Worm (Caenorhabditis elegans) whole organism, young adult: ENCODE data around the gene acr-25.

Experiments used
- B0336.3 ChIP-seq: fragments of 200-800 bp; sonication (Bioruptor generic); IDR thresholded peaks from 2 replicates; pipeline ENCODE4 v1.3.6; 2022; ENCODE audit warnings: missing genetic modification characterization, missing compliant biosample characterization
- F33H1.4 ChIP-seq: fragments of 200-800 bp; sonication (Bioruptor generic); IDR thresholded peaks from 2 replicates; pipeline ENCODE4 v1.3.6; 2022; ENCODE audit warnings: missing genetic modification reagents, missing genetic modification characterization, missing compliant biosample characterization
- F49E8.2 ChIP-seq: sonication (generic microtip); optimal IDR thresholded peaks from 3 replicates; lab custom pipeline; 2017; ENCODE audit warnings: missing genetic modification characterization, mild to moderate bottlenecking, missing compliant biosample characterization, antibody characterized with exemption, moderate library complexity; ENCODE audit not compliant: insufficient read depth
- Y53G8AR.9 ChIP-seq: fragments of 200-800 bp; sonication (Bioruptor generic); conservative IDR thresholded peaks from 2 replicates; pipeline ENCODE4 v1.3.6; 2022; ENCODE audit warnings: missing genetic modification reagents, missing genetic modification characterization, missing compliant biosample characterization
- Y56A3A.18 ChIP-seq: fragments of 200-800 bp; sonication (Bioruptor generic); IDR thresholded peaks from 2 replicates; pipeline ENCODE4 v1.3.6; 2022; ENCODE audit warnings: missing genetic modification reagents, missing genetic modification characterization, missing compliant biosample characterization
- Y67H2A.10 ChIP-seq: fragments of 200-800 bp; sonication (Bioruptor generic); conservative IDR thresholded peaks from 2 replicates; pipeline ENCODE4 v1.3.6; 2022; ENCODE audit warnings: missing genetic modification reagents, missing genetic modification characterization, missing compliant biosample characterization
- Y79H2A.3 ChIP-seq: fragments of 200-800 bp; sonication (Bioruptor generic); conservative IDR thresholded peaks from 2 replicates; pipeline ENCODE4 v1.3.6; 2022; ENCODE audit warnings: missing genetic modification reagents, missing genetic modification characterization, missing compliant biosample characterization
- ama-1 ChIP-seq, 3 experiments: fragments of 150-350 bp in 1 of 3; sonication (generic microtip) in 2 of 3; optimal IDR thresholded peaks; 2 replicates each; lab custom pipeline; 2014 to 2018; ENCODE audit warnings: missing biosample characterization in 2 of 3, missing genetic modification characterization in 2 of 3, missing genetic modification reagents in 2 of 3
- athp-1 ChIP-seq: sonication (generic microtip); optimal IDR thresholded peaks from 2 replicates; lab custom pipeline; 2017; ENCODE audit warnings: mild to moderate bottlenecking, missing genetic modification characterization, missing compliant biosample characterization
- attf-3 ChIP-seq: fragments of 200-800 bp; sonication (Bioruptor generic); conservative IDR thresholded peaks from 2 replicates; pipeline ENCODE4 v1.3.6; 2022; ENCODE audit warnings: missing genetic modification reagents, missing genetic modification characterization, missing compliant biosample characterization
- attf-6 ChIP-seq: fragments of 200-800 bp; sonication (Bioruptor generic); IDR thresholded peaks from 2 replicates; pipeline ENCODE4 v1.3.6; 2022; ENCODE audit warnings: missing genetic modification reagents, missing genetic modification characterization, missing compliant biosample characterization
- cebp-1 ChIP-seq, 2 experiments: fragments of 200-800 bp in 1 of 2; sonication (Bioruptor generic) in 1 of 2; sonication (generic microtip) in 1 of 2; IDR thresholded peaks in 1 of 2; optimal IDR thresholded peaks in 1 of 2; 2 replicates each; pipeline versions ENCODE4 v1.3.6 to Lab custom; 2017 to 2022; ENCODE audit warnings: missing compliant biosample characterization in 2 of 2, missing genetic modification characterization in 2 of 2, mild to moderate bottlenecking in 1 of 2, missing genetic modification reagents in 1 of 2, moderate library complexity in 1 of 2
- cebp-2 ChIP-seq: fragments of 200-800 bp; sonication (Bioruptor generic); IDR thresholded peaks from 2 replicates; pipeline ENCODE4 v1.3.6; 2022; ENCODE audit warnings: missing genetic modification characterization, missing compliant biosample characterization
- gei-17 ChIP-seq: fragments of 200-800 bp; sonication (Bioruptor generic); optimal IDR thresholded peaks from 2 replicates; lab custom pipeline; 2018; ENCODE audit warnings: mild to moderate bottlenecking, missing genetic modification characterization, missing compliant biosample characterization
- hrde-1 ChIP-seq: sonication (generic microtip); optimal IDR thresholded peaks from 2 replicates; lab custom pipeline; 2016; ENCODE audit warnings: missing genetic modification characterization, mild to moderate bottlenecking, missing compliant biosample characterization, moderate library complexity, missing genotype, missing genetic modification reagents, borderline replicate concordance
- hsf-1 ChIP-seq: fragments of 200-800 bp; sonication (Bioruptor generic); IDR thresholded peaks from 2 replicates; pipeline ENCODE4 v1.3.6; 2022; ENCODE audit warnings: missing genetic modification reagents, missing genetic modification characterization, missing compliant biosample characterization
- lag-1 ChIP-seq: fragments of 200-800 bp; sonication (Bioruptor generic); IDR thresholded peaks from 2 replicates; pipeline ENCODE4 v1.3.6; 2022; ENCODE audit warnings: missing genetic modification reagents, missing genetic modification characterization, missing compliant biosample characterization
- let-526 ChIP-seq: fragments of 200-800 bp; sonication (Bioruptor generic); IDR thresholded peaks from 2 replicates; pipeline ENCODE4 v1.3.6; 2022; ENCODE audit warnings: missing genetic modification reagents, missing genetic modification characterization, missing compliant biosample characterization
- lin-26 ChIP-seq: fragments of 200-800 bp; sonication (Bioruptor generic); IDR thresholded peaks from 2 replicates; pipeline ENCODE4 v1.3.6; 2022; ENCODE audit warnings: missing genetic modification reagents, missing genetic modification characterization, missing compliant biosample characterization
- lin-35 ChIP-seq, 3 experiments: fragments of 150-350 bp in 2 of 3; sonication (generic microtip) in 1 of 3; optimal IDR thresholded peaks; 2 replicates each; lab custom pipeline; 2014 to 2018; ENCODE audit warnings: missing biosample characterization in 3 of 3, missing genetic modification characterization in 3 of 3, missing genetic modification reagents in 3 of 3
- lin-40 ChIP-seq: sonication (generic microtip); optimal IDR thresholded peaks from 2 replicates; lab custom pipeline; 2016; ENCODE audit warnings: missing genetic modification characterization, mild to moderate bottlenecking, missing compliant biosample characterization, missing genotype, missing genetic modification reagents
- lsl-1 ChIP-seq: fragments of 200-800 bp; sonication (Bioruptor generic); optimal IDR thresholded peaks from 2 replicates; lab custom pipeline; 2018; ENCODE audit warnings: mild to moderate bottlenecking, missing genetic modification characterization, moderate library complexity, missing compliant biosample characterization
- madf-6 ChIP-seq: fragments of 200-800 bp; sonication (Bioruptor generic); IDR thresholded peaks from 2 replicates; pipeline ENCODE4 v1.3.6; 2022; ENCODE audit warnings: missing genetic modification reagents, missing genetic modification characterization, missing compliant biosample characterization
- mcd-1 ChIP-seq: fragments of 200-800 bp; sonication (Bioruptor generic); IDR thresholded peaks from 2 replicates; pipeline ENCODE4 v1.3.6; 2022; ENCODE audit warnings: missing genetic modification reagents, missing genetic modification characterization, missing compliant biosample characterization
- mes-4 ChIP-seq: sonication (generic microtip); optimal IDR thresholded peaks from 2 replicates; lab custom pipeline; 2016; ENCODE audit warnings: missing genotype, missing genetic modification characterization, missing compliant biosample characterization
- nfya-1 ChIP-seq: sonication (generic microtip); optimal IDR thresholded peaks from 2 replicates; lab custom pipeline; 2017; ENCODE audit warnings: antibody characterized with exemption, missing compliant biosample characterization, missing genetic modification characterization, borderline replicate concordance; ENCODE audit not compliant: insufficient read depth
- nfyb-1 ChIP-seq: fragments of 200-800 bp; sonication (Bioruptor generic); IDR thresholded peaks from 2 replicates; pipeline ENCODE4 v1.3.6; 2022; ENCODE audit warnings: missing genetic modification reagents, missing genetic modification characterization, missing compliant biosample characterization
- nhr-120 ChIP-seq: fragments of 200-800 bp; sonication (Bioruptor generic); IDR thresholded peaks from 2 replicates; pipeline ENCODE4 v1.3.6; 2022; ENCODE audit warnings: missing genetic modification characterization, missing compliant biosample characterization
- nhr-90 ChIP-seq: sonication (generic microtip); optimal IDR thresholded peaks from 2 replicates; lab custom pipeline; 2016; ENCODE audit warnings: missing genotype, mild to moderate bottlenecking, missing genetic modification characterization, missing compliant biosample characterization
- pbrm-1 ChIP-seq: fragments of 200-800 bp; sonication (Bioruptor generic); IDR thresholded peaks from 2 replicates; pipeline ENCODE4 v1.3.6; 2022; ENCODE audit warnings: missing genetic modification reagents, missing genetic modification characterization, missing compliant biosample characterization
- snpc-3.4 ChIP-seq: sonication (generic microtip); optimal IDR thresholded peaks from 2 replicates; lab custom pipeline; 2017; ENCODE audit warnings: missing genetic modification characterization, mild to moderate bottlenecking, missing compliant biosample characterization, antibody characterized with exemption, moderate library complexity, missing genotype, missing genetic modification reagents
- snpc-4 ChIP-seq, 5 experiments: fragments of 150-350 bp in 1 of 5; sonication (generic microtip) in 4 of 5; optimal IDR thresholded peaks; 2 replicates each; lab custom pipeline; 2014 to 2018; ENCODE audit warnings: missing genetic modification characterization in 5 of 5, missing biosample characterization in 3 of 5, antibody characterized with exemption in 2 of 5, mild to moderate bottlenecking in 2 of 5, missing compliant biosample characterization in 2 of 5, missing genotype in 2 of 5, moderate library complexity in 2 of 5, missing genetic modification reagents in 1 of 5
- sptf-2 ChIP-seq: fragments of 200-800 bp; sonication (Bioruptor generic); optimal IDR thresholded peaks from 2 replicates; lab custom pipeline; 2018; ENCODE audit warnings: mild to moderate bottlenecking, missing genetic modification characterization, missing compliant biosample characterization
- xnd-1 ChIP-seq: sonication (generic microtip); optimal IDR thresholded peaks from 2 replicates; lab custom pipeline; 2016; ENCODE audit warnings: missing genotype, missing genetic modification reagents, missing genetic modification characterization, missing compliant biosample characterization
- zfh-2 ChIP-seq: fragments of 200-800 bp; sonication (Bioruptor generic); conservative IDR thresholded peaks from 2 replicates; pipeline ENCODE4 v1.3.6; 2022; ENCODE audit warnings: missing genetic modification reagents, missing genetic modification characterization, missing compliant biosample characterization
- zim-3 ChIP-seq: sonication (generic microtip); optimal IDR thresholded peaks from 2 replicates; lab custom pipeline; 2017; ENCODE audit warnings: mild to moderate bottlenecking, missing genetic modification characterization, moderate library complexity, missing compliant biosample characterization
- ztf-25 ChIP-seq: fragments of 200-800 bp; sonication (Bioruptor generic); IDR thresholded peaks from 2 replicates; pipeline ENCODE4 v1.3.6; 2022; ENCODE audit warnings: missing genetic modification reagents, missing genetic modification characterization, missing compliant biosample characterization
- ztf-26 ChIP-seq: sonication (generic microtip); optimal IDR thresholded peaks from 2 replicates; lab custom pipeline; 2017; ENCODE audit warnings: missing genetic modification characterization, missing compliant biosample characterization
- ztf-3 ChIP-seq: fragments of 200-800 bp; sonication (Bioruptor generic); optimal IDR thresholded peaks from 2 replicates; lab custom pipeline; 2018; ENCODE audit warnings: mild to moderate bottlenecking, missing genetic modification characterization, missing compliant biosample characterization

acr-25 gene

DNA sequence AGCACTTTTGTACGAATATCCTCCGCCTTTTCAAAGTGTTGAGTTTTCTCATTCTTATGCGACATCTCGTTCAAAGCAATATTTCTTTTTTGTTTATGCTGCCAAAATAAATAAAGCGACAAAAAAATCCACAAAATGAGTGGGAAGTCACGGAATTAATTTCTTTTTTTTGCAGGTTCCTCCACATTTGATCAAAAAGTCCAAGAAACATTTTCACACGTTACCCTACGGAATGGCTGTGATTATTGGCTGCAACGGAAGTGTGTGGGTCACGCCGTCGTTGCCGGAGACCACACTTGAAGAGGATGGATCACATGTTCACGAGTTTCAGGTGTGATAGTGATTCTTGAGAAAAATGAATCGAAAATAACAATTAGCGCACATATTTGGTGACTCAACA is 47.6 kb upstream of the acr-25 start, which contains the start of gene Y73B6BL.22:
TSS of gene Y73B6BL.22 (minus strand) at position 101 of the 400 bp plus-strand sequence.
- TF ChIP-seq B0336.3 (GFP tag; lab: Robert Waterston, UW) (no peak), zfh-2 (no peak), Y79H2A.3 (GFP tag; lab: Robert Waterston, UW) (no peak)

DNA sequence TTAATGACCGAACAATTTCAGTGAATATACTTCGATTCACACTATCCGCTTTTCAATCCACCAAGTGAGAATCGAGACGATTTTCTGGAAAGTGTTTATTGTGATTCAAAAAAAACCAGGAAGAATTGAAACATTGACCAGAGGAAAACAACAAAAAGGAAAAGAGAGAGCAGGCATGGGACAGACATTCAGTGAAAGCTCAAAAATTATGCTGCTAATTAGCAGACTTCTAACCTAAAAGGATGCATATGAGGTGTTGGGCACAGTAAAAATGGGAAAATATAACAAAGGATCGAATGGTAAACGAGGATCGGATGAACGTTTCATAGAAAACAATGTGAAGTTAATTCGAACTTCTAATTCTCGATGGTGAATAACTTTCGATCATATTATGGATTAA is 46.5 kb upstream of the acr-25 start:
- no peak for TF ChIP-seq nhr-90 (tag; lab: Kevin White, UChicago)
- TF ChIP-seq lin-26 (GFP tag; lab: Robert Waterston, UW): peak; percentile 38; the same call in 1 of the 2 replicates
- TF ChIP-seq lin-35 (GFP tag; optimal IDR thresholded peaks at IDR 0.05; lab: Kevin White, UChicago): no peak
- TF ChIP-seq nfyb-1 (GFP tag; lab: Robert Waterston, UW): no peak
- no peak for TF ChIP-seq Y79H2A.3 (GFP tag; lab: Robert Waterston, UW)
- no peak for TF ChIP-seq athp-1 (tag; lab: Kevin White, UChicago)
- TF ChIP-seq snpc-4 (GFP tag; optimal IDR thresholded peaks at IDR 0.05; lab: Kevin White, UChicago): no peak
- peak in 1 of 4 experiments; percentile 55 for TF ChIP-seq snpc-4 (tag; optimal IDR thresholded peaks at IDR 0.05; lab: Kevin White, UChicago)
- TF ChIP-seq let-526 (GFP tag; lab: Robert Waterston, UW): no peak
- TF ChIP-seq ztf-25 (GFP tag; lab: Robert Waterston, UW): no peak
- no peak for TF ChIP-seq Y53G8AR.9 (GFP tag; lab: Robert Waterston, UW)
- TF ChIP-seq attf-3 (GFP tag; lab: Robert Waterston, UW): no peak
- peak; percentile 36 for TF ChIP-seq xnd-1 (tag; lab: Kevin White, UChicago)
- TF ChIP-seq lin-40: no peak
- no peak for TF ChIP-seq cebp-2 (GFP tag; lab: Robert Waterston, UW)
- TF ChIP-seq hsf-1 (GFP tag; lab: Robert Waterston, UW): no peak
- peak; percentile 36 for TF ChIP-seq snpc-3.4 (tag; lab: Kevin White, UChicago)
- no peak for TF ChIP-seq ztf-26 (tag; lab: Kevin White, UChicago)
- TF ChIP-seq attf-6 (GFP tag; lab: Robert Waterston, UW): 0 out of 2 replicates have a peak, but pooled peaks have one; percentile 52
- no peak for TF ChIP-seq nfya-1 (tag; lab: Kevin White, UChicago)
- TF ChIP-seq Y67H2A.10 (GFP tag; lab: Robert Waterston, UW): no peak
- TF ChIP-seq F49E8.2: peak; percentile 71

DNA sequence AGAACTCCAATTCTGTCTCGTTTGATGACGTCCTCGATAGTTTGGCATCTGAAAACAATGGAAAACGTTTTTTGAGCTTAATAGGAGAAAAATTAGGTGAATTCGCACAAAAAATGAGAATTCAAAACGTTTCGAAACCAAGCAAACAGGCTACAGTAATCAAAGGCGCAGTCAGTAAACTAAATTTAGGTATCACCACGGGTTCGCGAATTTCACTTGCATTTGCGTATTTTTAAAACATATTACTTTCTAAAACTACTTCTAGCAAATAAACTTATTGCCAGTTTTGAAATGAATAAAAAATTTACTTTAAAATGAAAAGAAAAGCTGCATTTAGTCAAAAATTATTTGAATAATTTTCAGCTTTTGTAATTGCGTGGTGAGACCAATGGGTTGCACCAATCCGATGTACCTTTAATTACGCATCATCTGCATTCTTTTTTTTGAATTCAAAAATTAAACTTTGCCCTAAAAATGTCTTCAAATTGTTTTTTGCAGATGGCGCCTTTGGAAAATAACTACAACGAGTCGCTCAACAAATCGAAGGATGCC is 45.0 kb upstream of the acr-25 start, which contains the start of the genes Y73B6BL.23 and htp-2:
TSS of gene Y73B6BL.23 (minus strand) at position 51 of the 552 bp plus-strand sequence.
TSS of gene htp-2 (plus strand) at position 492 of the 552 bp plus-strand sequence.
- TF ChIP-seq snpc-4 (GFP tag; optimal IDR thresholded peaks at IDR 0.05; lab: Kevin White, UChicago): no peak
- TF ChIP-seq snpc-4 (tag; optimal IDR thresholded peaks at IDR 0.05; lab: Kevin White, UChicago): peak in 2 of 4 experiments; percentile 40 to 73
- TF ChIP-seq madf-6 (GFP tag; lab: Robert Waterston, UW): peak; percentile 13; the same call in 1 of the 2 replicates
- no peak for TF ChIP-seq cebp-1 (GFP tag; IDR thresholded peaks at IDR 0.05; lab: Robert Waterston, UW)
- TF ChIP-seq cebp-1 (tag; optimal IDR thresholded peaks at IDR 0.05; lab: Kevin White, UChicago): no peak
- TF ChIP-seq lsl-1 (GFP tag; lab: Kevin White, UChicago): peak; percentile 83
- no peak for TF ChIP-seq hrde-1
- no peak for TF ChIP-seq nhr-120 (GFP tag; lab: Robert Waterston, UW)
- peak; percentile 68 for TF ChIP-seq F33H1.4 (GFP tag; lab: Robert Waterston, UW)

DNA sequence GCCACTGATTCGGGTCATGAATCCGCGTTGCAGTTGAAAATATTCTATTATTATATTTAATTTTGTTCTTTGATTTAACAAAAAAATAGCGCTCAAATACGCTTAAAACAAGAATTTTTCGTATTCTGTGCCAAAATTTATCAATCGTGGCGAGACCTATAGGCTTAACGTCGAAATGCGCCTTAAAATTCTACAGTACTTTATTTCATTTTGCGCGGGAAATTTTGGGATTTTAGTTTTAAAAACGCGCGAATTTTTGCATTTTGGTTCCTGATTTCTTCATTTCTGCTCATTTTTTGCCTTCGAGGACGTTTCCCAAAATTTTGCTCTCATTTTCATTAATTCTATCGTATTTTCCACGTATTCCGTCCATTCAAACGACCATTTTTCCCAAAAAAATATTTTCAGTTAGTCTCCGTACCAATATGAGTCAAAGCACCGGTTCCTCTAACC is 42.9 kb upstream of the acr-25 start, which contains the start of gene puf-11:
TSS of gene puf-11 (plus strand) at position 403 of the 453 bp plus-strand sequence.
- TF ChIP-seq let-526 (GFP tag; lab: Robert Waterston, UW): no peak
- TF ChIP-seq F49E8.2: peak; percentile 73
- TF ChIP-seq ztf-3 (GFP tag; lab: Kevin White, UChicago): no peak
- TF ChIP-seq pbrm-1 (GFP tag; lab: Robert Waterston, UW): 0 out of 2 replicates have a peak, but pooled peaks have one; percentile 37
- TF ChIP-seq ztf-26 (tag; lab: Kevin White, UChicago): no peak
- peak; percentile 58; the same call in 1 of the 2 replicates for TF ChIP-seq mcd-1
- no peak for TF ChIP-seq nhr-90 (tag; lab: Kevin White, UChicago)
- peak; percentile 98 for TF ChIP-seq F33H1.4 (GFP tag; lab: Robert Waterston, UW)
- TF ChIP-seq sptf-2 (GFP tag; lab: Kevin White, UChicago): no peak
- no peak for TF ChIP-seq Y56A3A.18 (GFP tag; lab: Robert Waterston, UW)
- TF ChIP-seq mes-4 (tag; lab: Kevin White, UChicago): no peak
- TF ChIP-seq gei-17 (GFP tag; lab: Kevin White, UChicago): no peak
- no peak for TF ChIP-seq lag-1
- TF ChIP-seq ama-1 (optimal IDR thresholded peaks at IDR 0.05; lab: Kevin White, UChicago): no peak
- no peak for TF ChIP-seq ama-1 (GFP tag; optimal IDR thresholded peaks at IDR 0.05; lab: Kevin White, UChicago)
- no peak for TF ChIP-seq zim-3 (tag; lab: Kevin White, UChicago)
- TF ChIP-seq Y53G8AR.9 (GFP tag; lab: Robert Waterston, UW): 0 out of 2 replicates have a peak, but pooled peaks have one; percentile 19
